Worm (Caenorhabditis elegans): ENCODE data around the gene F57B1.1.

DNA sequence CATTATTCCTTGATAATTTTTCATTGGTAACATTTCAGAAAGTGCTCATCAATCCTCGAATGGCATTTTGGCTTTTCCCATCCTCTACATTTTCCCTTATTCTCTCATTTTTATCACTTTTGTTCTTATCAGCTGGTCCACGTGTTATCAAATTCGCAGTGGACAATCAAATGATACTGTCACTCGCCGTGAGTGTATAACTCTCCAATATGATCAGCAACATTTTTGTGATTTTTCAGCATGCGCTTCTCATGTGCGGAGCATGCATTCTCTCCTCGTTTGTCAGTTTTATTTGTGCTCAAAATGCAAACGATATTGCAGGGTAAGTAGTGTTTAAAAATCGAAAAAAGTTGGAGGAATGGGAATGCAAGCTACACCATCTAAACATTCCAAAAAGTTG, 17.1 kb upstream of the F57B1.1 start:
- TF ChIP-seq aly-2 (tag; optimal IDR thresholded peaks at IDR 0.05), result no peak
- no peak for TF ChIP-seq unc-98 (GFP tag; IDR thresholded peaks at IDR 0.05)
- TF ChIP-seq pqm-1 (tag; optimal IDR thresholded peaks at IDR 0.05), result peak; percentile 85
- no peak for TF ChIP-seq nhr-77 (tag; optimal IDR thresholded peaks at IDR 0.05)
- no peak for TF ChIP-seq zip-4 (GFP tag; optimal IDR thresholded peaks at IDR 0.05)
- TF ChIP-seq hpl-2 (GFP tag; optimal IDR thresholded peaks at IDR 0.05), result no peak
- no peak for TF ChIP-seq ceh-82 (tag; optimal IDR thresholded peaks at IDR 0.05)
- no peak for TF ChIP-seq hlh-17 (GFP tag; optimal IDR thresholded peaks at IDR 0.05; ENCODE audit: borderline replicate concordance)
- no peak for TF ChIP-seq sptf-1 (tag; optimal IDR thresholded peaks at IDR 0.05)
- no peak for TF ChIP-seq ceh-8 (GFP tag; optimal IDR thresholded peaks at IDR 0.05)
- TF ChIP-seq fkh-10 (GFP tag; optimal IDR thresholded peaks at IDR 0.05), result no peak
- TF ChIP-seq ztf-11 (tag; optimal IDR thresholded peaks at IDR 0.05), result no peak
- no peak for TF ChIP-seq blmp-1 (tag; optimal IDR thresholded peaks at IDR 0.05)

Data from whole organism, L1 larva.